Worm (Caenorhabditis elegans): ENCODE results near the gene C18A11.4.

The C18A11.4 gene

DNA sequence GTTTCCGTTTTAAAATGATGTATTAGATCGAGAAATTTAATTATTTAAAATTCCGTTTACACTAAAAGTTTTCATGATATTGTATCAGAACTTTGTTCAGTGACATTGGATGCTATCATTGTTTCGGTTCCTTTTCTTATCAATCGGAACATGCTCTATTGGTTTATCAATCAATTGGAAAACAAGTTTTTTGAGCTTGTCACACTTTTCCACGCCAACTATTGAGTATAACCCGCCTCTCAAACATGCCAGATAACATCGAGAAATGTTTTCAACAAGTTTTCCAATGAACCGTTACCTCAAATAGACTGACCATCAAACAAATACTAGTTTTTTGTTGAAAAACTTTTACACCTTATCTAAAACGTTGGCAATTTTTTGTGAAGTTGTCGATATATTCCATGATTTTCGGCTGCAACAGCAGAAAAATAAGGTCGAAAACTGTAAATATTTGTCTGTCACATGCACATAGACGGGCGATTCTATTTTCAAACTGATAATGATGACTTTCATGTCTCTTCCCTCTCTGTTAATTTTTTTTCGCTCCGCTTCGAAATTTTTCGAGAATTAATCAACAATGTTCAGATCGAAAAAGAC, 30.8 kb upstream of the C18A11.4 start, which contains the start of gene unk-1:
unk-1 (plus strand) TSS at position 577 of the 597 bp plus-strand sequence.
- TF ChIP-seq flh-1 (GFP tag; optimal IDR thresholded peaks at IDR 0.05): no peak
- no peak for TF ChIP-seq sptf-1 (tag; optimal IDR thresholded peaks at IDR 0.05)
- no peak for TF ChIP-seq ham-2 (GFP tag; optimal IDR thresholded peaks at IDR 0.05)
- TF ChIP-seq cnd-1 (tag; optimal IDR thresholded peaks at IDR 0.05): no peak
- TF ChIP-seq pha-4 (tag; optimal IDR thresholded peaks at IDR 0.05): no peak
- no peak for TF ChIP-seq snpc-4 (tag; optimal IDR thresholded peaks at IDR 0.05)
- no peak for TF ChIP-seq drap-1 (GFP tag; optimal IDR thresholded peaks at IDR 0.05)

DNA sequence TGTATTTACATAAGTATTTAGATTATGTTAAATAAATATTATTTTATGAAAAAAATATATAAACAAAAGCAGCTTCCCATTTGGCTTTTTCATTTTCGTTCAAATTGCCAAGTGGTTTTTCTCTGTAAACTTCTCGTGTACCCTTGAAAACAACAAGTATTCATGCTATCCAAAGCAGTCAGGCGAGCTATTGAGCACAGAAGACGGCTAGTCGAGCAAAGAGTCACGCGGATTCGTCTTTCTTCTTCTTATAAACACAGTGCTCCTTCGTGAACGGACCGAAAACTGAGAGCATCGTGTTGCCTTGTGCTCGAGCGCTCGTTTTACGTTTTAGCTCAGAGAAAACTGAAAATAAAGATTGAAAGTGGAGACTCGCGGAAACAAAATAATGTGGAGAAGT, 29.4 kb upstream of the C18A11.4 start:
- TF ChIP-seq ceh-39 (tag; optimal IDR thresholded peaks at IDR 0.05) (no peak), cnd-1 (tag; optimal IDR thresholded peaks at IDR 0.05) (no peak), ces-1 (GFP tag; optimal IDR thresholded peaks at IDR 0.05) (no peak), lsy-2 (tag; optimal IDR thresholded peaks at IDR 0.05) (no peak), pha-4 (tag; optimal IDR thresholded peaks at IDR 0.05) (no peak), mep-1 (tag; optimal IDR thresholded peaks at IDR 0.05) (no peak), nhr-76 (tag; optimal IDR thresholded peaks at IDR 0.05) (no peak), unc-39 (tag; optimal IDR thresholded peaks at IDR 0.05) (no peak), nhr-2 (tag; optimal IDR thresholded peaks at IDR 0.05) (no peak), lin-13 (tag; optimal IDR thresholded peaks at IDR 0.05) (no peak), elt-1 (tag; optimal IDR thresholded peaks at IDR 0.05; ENCODE audit: borderline replicate concordance, insufficient read depth) (no peak), ztf-11 (tag; optimal IDR thresholded peaks at IDR 0.05) (no peak), ceh-43 (GFP tag; optimal IDR thresholded peaks at IDR 0.05) (no peak), unc-62 (GFP tag; optimal IDR thresholded peaks at IDR 0.05) (no peak), ham-2 (GFP tag; optimal IDR thresholded peaks at IDR 0.05) (no peak), nhr-12 (tag; optimal IDR thresholded peaks at IDR 0.05) (no peak), mab-5 (tag; optimal IDR thresholded peaks at IDR 0.05) (no peak)

DNA sequence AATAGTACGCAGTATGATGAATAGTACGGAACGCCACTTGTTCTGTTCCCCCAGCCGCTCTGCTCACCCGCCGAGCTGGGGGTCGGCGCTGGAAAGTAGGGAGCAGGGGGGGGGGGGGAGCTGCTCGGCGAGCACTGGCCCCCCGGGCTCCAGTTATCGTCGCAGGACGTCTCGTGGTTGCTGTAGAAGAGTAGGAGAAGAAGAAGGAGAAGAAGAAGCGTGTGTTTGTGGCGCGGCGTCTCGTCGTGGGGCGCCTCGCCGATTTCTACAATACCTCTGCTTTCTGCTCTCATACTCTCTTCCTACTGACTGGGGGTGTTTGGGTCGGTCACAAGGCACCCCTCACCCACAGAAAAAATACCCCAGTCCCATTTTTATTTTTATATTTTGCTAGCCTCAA, 28.0 kb upstream of the C18A11.4 start:
- TF ChIP-seq sptf-1 (tag; optimal IDR thresholded peaks at IDR 0.05): peak; percentile 40
- TF ChIP-seq lin-32 (GFP tag; optimal IDR thresholded peaks at IDR 0.05): no peak
- TF ChIP-seq mls-2 (tag; optimal IDR thresholded peaks at IDR 0.05): peak; percentile 10

DNA sequence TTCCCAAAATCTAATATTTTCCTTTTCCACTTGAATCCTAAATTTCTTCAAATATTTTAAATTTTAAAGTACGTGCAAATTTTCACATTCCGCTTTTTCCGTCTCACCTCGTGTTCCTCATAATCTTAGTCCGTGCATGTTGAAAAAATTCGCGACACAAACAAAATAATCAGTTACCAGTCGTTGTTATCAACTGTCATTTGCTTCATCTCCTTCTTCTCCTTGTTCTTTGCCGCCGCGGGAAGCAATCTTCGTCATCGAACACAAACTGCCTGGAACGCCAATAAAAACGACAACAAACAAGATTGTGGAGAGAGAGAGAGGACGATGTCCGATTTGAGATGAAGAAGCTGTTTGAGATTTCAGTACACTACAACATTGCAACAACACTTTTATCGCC, 27.6 kb upstream of the C18A11.4 start, which contains the start of gene C34D10.5:
C34D10.5 (plus strand) TSS at position 269 of the 400 bp plus-strand sequence.
- no peak for TF ChIP-seq ham-2 (GFP tag; optimal IDR thresholded peaks at IDR 0.05)
- no peak for TF ChIP-seq ceh-39 (tag; optimal IDR thresholded peaks at IDR 0.05)
- TF ChIP-seq cnd-1 (tag; optimal IDR thresholded peaks at IDR 0.05): no peak
- TF ChIP-seq ceh-43 (GFP tag; optimal IDR thresholded peaks at IDR 0.05): no peak
- no peak for TF ChIP-seq pha-4 (tag; optimal IDR thresholded peaks at IDR 0.05)
- TF ChIP-seq ces-1 (GFP tag; optimal IDR thresholded peaks at IDR 0.05): no peak
- TF ChIP-seq mab-5 (tag; optimal IDR thresholded peaks at IDR 0.05): no peak

DNA sequence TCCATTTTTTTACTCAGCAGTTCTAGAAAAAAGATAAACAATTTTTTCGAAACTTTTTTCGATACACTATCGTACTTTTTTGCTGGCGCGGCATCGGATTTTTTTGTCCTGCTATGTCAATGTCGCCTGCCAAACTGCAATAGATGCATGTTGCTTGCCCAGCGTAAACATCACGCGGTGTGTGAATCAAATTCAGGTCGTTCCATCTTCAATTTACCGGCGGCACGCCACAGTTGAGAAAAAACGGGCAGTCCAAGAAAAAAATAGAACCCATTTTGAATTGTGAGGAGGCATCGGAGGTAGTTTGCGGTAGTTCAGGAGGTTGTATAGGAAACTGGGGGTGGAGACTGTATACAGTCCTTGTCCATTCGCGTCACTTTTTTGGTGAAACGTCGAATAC, 26.9 kb upstream of the C18A11.4 start:
- no peak for TF ChIP-seq tbx-8 (GFP tag; optimal IDR thresholded peaks at IDR 0.05)
- TF ChIP-seq unc-39 (tag; optimal IDR thresholded peaks at IDR 0.05): no peak
- TF ChIP-seq elt-1 (tag; optimal IDR thresholded peaks at IDR 0.05; ENCODE audit: borderline replicate concordance, insufficient read depth): no peak
- no peak for TF ChIP-seq ceh-43 (GFP tag; optimal IDR thresholded peaks at IDR 0.05)
- no peak for TF ChIP-seq lin-13 (tag; optimal IDR thresholded peaks at IDR 0.05)
- TF ChIP-seq sptf-1 (tag; optimal IDR thresholded peaks at IDR 0.05): no peak
- no peak for TF ChIP-seq unc-62 (GFP tag; optimal IDR thresholded peaks at IDR 0.05)
- TF ChIP-seq flh-1 (GFP tag; optimal IDR thresholded peaks at IDR 0.05): no peak
- TF ChIP-seq M03D4.4 (tag; optimal IDR thresholded peaks at IDR 0.05): no peak
- no peak for TF ChIP-seq nhr-28 (tag; optimal IDR thresholded peaks at IDR 0.05)
- no peak for TF ChIP-seq nhr-2 (tag; optimal IDR thresholded peaks at IDR 0.05)

DNA sequence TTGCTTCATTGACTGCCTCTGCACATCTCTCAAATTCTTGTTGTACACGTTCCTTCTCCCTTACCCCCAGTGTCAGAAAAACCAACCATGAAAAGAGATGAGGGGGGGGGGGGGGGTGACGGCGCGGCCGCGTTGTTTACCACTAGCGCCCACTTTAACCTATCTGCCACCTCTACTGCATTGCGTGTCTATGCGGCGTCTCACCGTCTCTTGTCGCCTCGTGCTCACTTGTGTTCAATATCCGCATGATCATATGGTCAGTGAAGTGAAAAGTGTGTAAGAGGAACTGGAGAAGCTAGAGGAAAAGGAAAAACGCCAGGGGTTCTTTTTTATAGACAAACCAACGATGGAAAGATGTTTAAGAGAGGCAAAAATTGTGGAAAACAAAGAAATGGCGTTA, 25.7 kb upstream of the C18A11.4 start:
- TF ChIP-seq elt-3 (tag; optimal IDR thresholded peaks at IDR 0.05): no peak
- no peak for TF ChIP-seq blmp-1 (tag; optimal IDR thresholded peaks at IDR 0.05)
- no peak for TF ChIP-seq hlh-1 (tag; optimal IDR thresholded peaks at IDR 0.05)
- no peak for TF ChIP-seq unc-39 (tag; optimal IDR thresholded peaks at IDR 0.05)
- peak; percentile 68 for TF ChIP-seq mls-2 (tag; optimal IDR thresholded peaks at IDR 0.05)
- TF ChIP-seq nhr-12 (tag; optimal IDR thresholded peaks at IDR 0.05): no peak
- TF ChIP-seq zip-8 (tag; optimal IDR thresholded peaks at IDR 0.05): no peak
- no peak for TF ChIP-seq nhr-237 (tag; optimal IDR thresholded peaks at IDR 0.05)
- TF ChIP-seq ces-1 (GFP tag; optimal IDR thresholded peaks at IDR 0.05): no peak
- TF ChIP-seq ceh-83 (GFP tag; optimal IDR thresholded peaks at IDR 0.05): no peak
- TF ChIP-seq cnd-1 (tag; optimal IDR thresholded peaks at IDR 0.05): no peak
- peak; percentile 69 for TF ChIP-seq sptf-1 (tag; optimal IDR thresholded peaks at IDR 0.05)
- TF ChIP-seq M03D4.4 (tag; optimal IDR thresholded peaks at IDR 0.05): peak; percentile 18
- TF ChIP-seq unc-120 (tag; optimal IDR thresholded peaks at IDR 0.05; ENCODE audit: poor library complexity, severe bottlenecking): peak; percentile 11
- TF ChIP-seq tbx-8 (GFP tag; optimal IDR thresholded peaks at IDR 0.05): no peak
- TF ChIP-seq lin-32 (GFP tag; optimal IDR thresholded peaks at IDR 0.05): no peak
- TF ChIP-seq ham-2 (GFP tag; optimal IDR thresholded peaks at IDR 0.05): peak; percentile 51
- TF ChIP-seq lsy-2 (tag; optimal IDR thresholded peaks at IDR 0.05): no peak
- TF ChIP-seq sem-2 (GFP tag; optimal IDR thresholded peaks at IDR 0.05): no peak
- TF ChIP-seq nhr-28 (tag; optimal IDR thresholded peaks at IDR 0.05): no peak
- TF ChIP-seq bed-3 (GFP tag; optimal IDR thresholded peaks at IDR 0.05): no peak
- no peak for TF ChIP-seq ceh-43 (GFP tag; optimal IDR thresholded peaks at IDR 0.05)
- no peak for TF ChIP-seq nhr-76 (tag; optimal IDR thresholded peaks at IDR 0.05)
- TF ChIP-seq mep-1 (tag; optimal IDR thresholded peaks at IDR 0.05): peak; percentile 39
- TF ChIP-seq mab-5 (tag; optimal IDR thresholded peaks at IDR 0.05): no peak
- TF ChIP-seq nhr-2 (tag; optimal IDR thresholded peaks at IDR 0.05): no peak
- TF ChIP-seq elt-1 (tag; optimal IDR thresholded peaks at IDR 0.05; ENCODE audit: borderline replicate concordance, insufficient read depth): no peak
- TF ChIP-seq ztf-11 (tag; optimal IDR thresholded peaks at IDR 0.05): no peak
- TF ChIP-seq pha-4 (tag; optimal IDR thresholded peaks at IDR 0.05): peak; percentile 81
- peak; percentile 26 for TF ChIP-seq drap-1 (GFP tag; optimal IDR thresholded peaks at IDR 0.05)
